Worm (Caenorhabditis elegans) whole organism, L3 larva: ENCODE measurements around the gene mdt-15.

Experiments
- ama-1 ChIP-seq: fragments of 150-350 bp; optimal IDR thresholded peaks from 2 replicates; lab custom pipeline; 2018
- elt-2 ChIP-seq: sonication (generic microtip); optimal IDR thresholded peaks from 2 replicates; lab custom pipeline; 2016; ENCODE audit warnings: missing genetic modification reagents, mild to moderate bottlenecking, missing genetic modification characterization, missing compliant biosample characterization
- fos-1 ChIP-seq: fragments of 150-350 bp; optimal IDR thresholded peaks from 2 replicates; lab custom pipeline; 2014; ENCODE audit warnings: missing biosample characterization, missing genetic modification characterization
- jun-1 ChIP-seq: fragments of 150-350 bp; optimal IDR thresholded peaks from 2 replicates; lab custom pipeline; 2014; ENCODE audit warnings: missing biosample characterization, missing genetic modification reagents, missing genetic modification characterization
- lsy-12 ChIP-seq: sonication (generic microtip); optimal IDR thresholded peaks from 2 replicates; lab custom pipeline; 2016; ENCODE audit warnings: mild to moderate bottlenecking, missing genetic modification characterization, missing compliant biosample characterization
- nhr-12 ChIP-seq: fragments of 150-350 bp; optimal IDR thresholded peaks from 2 replicates; lab custom pipeline; 2014; ENCODE audit warnings: missing biosample characterization, missing genetic modification characterization
- nhr-25 ChIP-seq: sonication (generic microtip); optimal IDR thresholded peaks from 2 replicates; lab custom pipeline; 2017; ENCODE audit warnings: missing biosample characterization, missing genetic modification characterization
- nhr-28 ChIP-seq: fragments of 150-350 bp; optimal IDR thresholded peaks from 2 replicates; lab custom pipeline; 2014; ENCODE audit warnings: missing biosample characterization, missing genetic modification characterization
- pha-4 ChIP-seq: fragments of 150-350 bp; optimal IDR thresholded peaks from 2 replicates; lab custom pipeline; 2014; ENCODE audit warnings: missing biosample characterization, missing genetic modification reagents, missing genetic modification characterization
- skn-1 ChIP-seq: fragments of 150-350 bp; optimal IDR thresholded peaks from 2 replicates; lab custom pipeline; 2014; ENCODE audit warnings: missing biosample characterization, missing genetic modification characterization
- snpc-4 ChIP-seq: fragments of 150-350 bp; optimal IDR thresholded peaks from 2 replicates; lab custom pipeline; 2014; ENCODE audit warnings: missing biosample characterization, missing genetic modification characterization
- ztf-4 ChIP-seq: fragments of 150-350 bp; optimal IDR thresholded peaks from 2 replicates; lab custom pipeline; 2014; ENCODE audit warnings: missing biosample characterization, missing genetic modification characterization

DNA sequence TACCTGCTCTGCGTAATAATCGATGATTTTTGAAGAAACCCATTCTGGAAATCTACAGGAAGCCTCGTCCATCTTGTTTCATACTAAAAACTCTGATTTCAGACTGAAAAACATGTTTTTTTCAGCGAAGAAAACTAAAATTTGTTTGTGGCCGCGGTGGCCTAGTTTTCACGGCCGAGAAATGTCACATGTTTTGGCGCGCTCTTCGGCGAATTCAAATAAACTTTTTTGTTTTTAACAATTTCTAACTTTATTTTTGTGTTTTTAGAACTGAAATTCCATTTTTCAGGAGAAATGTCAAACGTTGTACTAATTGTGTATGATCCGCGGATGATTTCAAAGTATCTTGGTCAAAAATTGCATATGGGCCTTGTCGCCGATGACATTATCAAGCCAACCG, 30.6 kb downstream of the mdt-15 start, which contains the start of the genes polq-1 and him-10:
- TF ChIP-seq lsy-12 (tag; lab: Kevin White, UChicago) (no peak), pha-4 (no peak), nhr-12 (tag; lab: Kevin White, UChicago) (no peak), snpc-4 (tag; lab: Kevin White, UChicago) (no peak), nhr-25 (tag; lab: Kevin White, UChicago) (no peak), fos-1 (tag; lab: Kevin White, UChicago) (no peak), skn-1 (tag; lab: Kevin White, UChicago) (no peak), elt-2 (tag; lab: Kevin White, UChicago) (no peak), ama-1 (lab: Kevin White, UChicago) (no peak), ztf-4 (no peak), nhr-28 (tag; lab: Kevin White, UChicago) (no peak), jun-1 (tag; lab: Kevin White, UChicago) (no peak)
